Fruit fly (Drosophila melanogaster) whole organism, larva: ENCODE measurements around the gene CG3104.

Experiments used
- noc ChIP-seq: fragments of 200-800 bp; sonication (Bioruptor generic); optimal IDR thresholded peaks from 3 replicates; lab custom pipeline; 2019; ENCODE audit warnings: missing biosample characterization, mild to moderate bottlenecking, missing genetic modification characterization, moderate library complexity

Gene CG3104

DNA sequence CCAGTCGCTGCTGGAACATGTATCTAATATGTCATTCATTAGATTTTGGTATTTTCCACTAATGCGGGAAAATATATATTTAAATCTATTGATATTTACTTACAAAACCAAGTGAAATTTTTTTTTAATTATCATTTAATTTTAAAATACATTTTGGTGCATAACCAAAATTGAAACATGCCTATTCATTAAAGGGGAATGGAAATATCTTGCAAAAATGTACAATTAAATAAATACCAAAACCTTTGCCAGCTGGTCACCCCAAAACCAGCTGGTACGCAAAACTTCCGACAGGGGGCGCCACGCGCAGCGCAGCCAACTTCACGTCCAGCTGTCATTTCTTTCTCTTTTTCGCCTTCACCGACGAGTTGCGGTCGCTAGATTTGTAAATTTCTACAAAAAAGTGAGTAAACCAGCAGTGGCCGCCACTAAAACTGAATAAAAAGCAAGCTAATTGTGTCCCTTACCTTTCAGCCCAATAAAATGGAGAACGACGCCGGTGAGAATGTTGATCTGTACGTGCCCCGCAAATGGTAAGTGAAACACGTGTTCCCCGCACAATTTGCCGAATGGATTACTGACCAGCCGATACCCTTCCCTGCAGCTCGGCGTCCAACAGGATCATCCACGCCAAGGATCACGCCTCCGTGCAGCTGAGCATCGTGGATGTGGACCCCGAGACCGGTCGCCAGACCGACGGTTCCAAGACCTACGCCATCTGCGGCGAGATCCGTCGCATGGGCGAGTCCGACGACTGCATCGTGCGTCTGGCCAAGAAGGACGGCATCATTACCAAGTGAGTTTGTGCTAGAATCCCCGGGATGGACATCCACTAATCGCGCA is at the start of gene CG3104, which contains the start of gene RpS21:
Gene CG3104 (minus strand): TSS at position 6 of the 843 bp plus-strand sequence.
Gene RpS21 (plus strand): TSS at position 298 of the 843 bp plus-strand sequence.
- TF ChIP-seq noc = peak; percentile 42

DNA sequence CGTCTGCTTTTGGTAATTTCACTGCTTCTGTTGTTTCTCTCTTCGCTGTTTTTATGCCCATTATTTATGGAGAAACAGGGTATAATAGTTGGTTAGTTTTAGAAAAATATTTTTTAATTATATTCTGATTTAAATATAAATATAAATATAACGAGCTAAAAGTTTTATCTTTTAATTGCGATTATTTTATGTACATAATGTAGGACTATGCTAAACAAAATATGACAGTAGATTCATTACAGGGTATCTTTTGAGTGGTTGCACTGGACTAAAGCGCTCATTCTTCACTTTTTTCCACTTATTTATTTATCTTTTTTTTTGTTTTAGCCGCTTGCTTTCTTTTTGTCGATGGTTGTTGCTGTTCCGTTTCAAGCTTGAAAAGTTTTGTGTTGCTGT is 49.5 kb upstream of the CG3104 start:
- TF ChIP-seq noc = peak; percentile 87

DNA sequence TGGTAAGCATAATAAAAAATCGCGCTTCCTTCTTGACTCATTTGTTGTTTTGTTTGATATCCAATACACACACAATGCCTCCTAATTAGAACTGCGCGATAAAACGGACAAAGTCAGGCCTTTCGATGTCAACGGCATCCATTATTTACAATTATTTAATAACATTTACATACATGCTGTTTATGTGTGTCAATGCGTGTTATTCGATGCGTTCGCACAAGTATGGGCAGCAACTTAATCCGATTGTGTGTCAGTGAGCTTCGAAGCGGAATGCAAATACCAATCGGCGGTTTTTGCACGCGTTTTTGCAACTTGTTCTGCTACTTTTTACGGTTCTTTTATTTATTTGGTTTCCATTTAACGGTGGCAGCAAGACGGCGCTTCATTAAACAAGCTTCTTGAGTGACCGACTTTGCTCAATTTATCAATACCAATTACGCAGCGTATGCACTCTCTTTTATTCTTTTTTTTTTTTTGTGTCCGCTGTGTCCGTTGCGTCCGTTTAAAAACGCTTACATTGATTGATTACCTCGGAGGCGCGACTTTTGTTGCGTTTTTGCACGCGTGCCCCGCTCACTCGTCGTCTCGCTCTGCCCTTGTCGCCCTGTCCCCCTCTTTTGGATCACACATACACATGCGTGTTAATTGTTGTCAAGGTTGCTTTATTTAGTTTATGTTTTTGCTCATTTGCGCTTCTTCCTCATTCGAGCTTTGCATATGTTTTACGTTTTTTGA is 48.9 kb upstream of the CG3104 start:
- no peak for TF ChIP-seq noc

DNA sequence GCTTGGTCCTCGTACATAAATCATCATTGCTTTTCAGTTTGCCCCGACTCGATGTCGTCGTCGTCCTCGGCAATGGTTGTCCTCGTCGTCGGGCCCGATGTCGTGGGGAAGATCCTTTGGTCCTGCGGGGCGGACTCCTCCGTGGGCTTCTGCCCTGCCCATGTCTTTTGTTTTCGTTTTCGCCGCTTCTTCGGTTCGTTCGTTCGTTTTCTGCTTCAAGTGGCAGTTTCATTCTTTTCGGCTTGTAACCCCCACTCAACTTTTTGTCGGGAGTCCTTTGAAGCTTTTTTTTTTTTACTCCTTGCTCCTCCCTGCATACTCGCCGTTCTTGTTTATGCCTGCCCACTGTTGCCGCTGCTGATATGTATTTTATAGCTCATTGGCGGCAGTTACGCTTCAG is 48.1 kb upstream of the CG3104 start:
- TF ChIP-seq noc = no peak

DNA sequence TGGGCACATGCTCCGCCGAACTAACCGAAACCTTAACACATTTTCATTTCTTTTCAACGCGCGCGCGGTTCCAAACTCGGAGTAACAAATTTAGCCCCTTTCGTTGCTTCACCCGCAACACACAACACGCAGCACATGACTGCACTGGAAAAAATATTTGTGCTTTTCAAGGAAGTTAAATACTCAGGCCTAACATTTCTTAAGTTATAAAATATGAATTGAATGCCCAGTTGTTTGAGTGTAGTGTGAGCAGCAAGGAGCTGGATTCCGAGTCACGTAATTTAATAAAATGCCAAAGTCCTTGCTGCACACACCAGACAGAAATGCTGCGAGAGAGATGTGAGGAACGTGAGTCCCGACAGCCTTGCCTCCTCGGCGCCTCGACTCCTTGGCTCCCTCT is 45.9 kb upstream of the CG3104 start:
- no peak for TF ChIP-seq noc

DNA sequence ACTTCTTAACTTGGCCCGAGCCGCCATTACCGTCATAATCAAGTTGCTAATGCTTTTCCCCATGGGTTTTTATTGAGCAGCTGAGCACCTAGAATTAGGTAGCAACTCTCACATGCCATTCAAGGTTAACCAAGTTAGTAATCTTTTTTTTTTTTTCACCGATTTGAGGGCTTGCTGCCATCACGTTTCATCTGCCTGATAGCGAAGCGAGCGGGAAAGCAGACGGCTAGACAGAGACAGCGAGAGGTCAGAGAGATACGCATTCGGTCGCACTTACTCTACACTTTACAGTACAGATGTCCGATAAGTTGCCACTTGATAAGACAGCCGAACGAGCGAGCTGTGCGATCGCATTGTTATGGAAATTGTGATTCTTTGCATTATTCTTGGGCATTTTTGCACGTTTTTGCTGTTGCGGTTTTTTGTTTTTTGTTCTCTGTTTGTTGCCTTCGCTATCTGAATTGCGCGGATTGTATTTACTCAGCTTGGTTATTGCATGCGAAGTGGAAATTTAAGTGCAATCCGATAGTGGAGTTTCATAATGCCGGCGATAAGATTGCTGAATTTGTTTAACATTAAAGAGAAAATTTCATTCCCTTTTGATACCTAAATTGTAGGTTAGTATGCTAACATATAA is 44.9 kb upstream of the CG3104 start:
- peak; percentile 50 for TF ChIP-seq noc

DNA sequence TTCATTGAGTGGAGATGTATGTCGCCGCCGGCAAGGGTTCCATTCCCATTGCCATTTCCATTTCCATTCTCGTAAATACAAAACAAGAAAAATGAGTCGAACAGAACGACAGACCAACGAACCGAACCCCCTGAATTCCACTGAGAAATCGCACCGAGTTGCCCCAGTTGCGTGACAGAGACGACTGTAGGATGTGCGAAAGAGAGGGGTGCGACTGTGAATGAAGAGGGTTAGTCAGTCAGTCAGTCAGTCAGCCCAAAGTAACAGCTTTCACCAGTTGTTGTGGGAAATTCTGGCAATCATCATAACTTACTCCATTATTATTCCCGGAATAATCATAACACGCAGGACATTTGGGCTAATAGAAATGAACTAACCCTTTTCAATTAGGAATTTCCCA is 42.7 kb upstream of the CG3104 start:
- TF ChIP-seq noc = no peak

DNA sequence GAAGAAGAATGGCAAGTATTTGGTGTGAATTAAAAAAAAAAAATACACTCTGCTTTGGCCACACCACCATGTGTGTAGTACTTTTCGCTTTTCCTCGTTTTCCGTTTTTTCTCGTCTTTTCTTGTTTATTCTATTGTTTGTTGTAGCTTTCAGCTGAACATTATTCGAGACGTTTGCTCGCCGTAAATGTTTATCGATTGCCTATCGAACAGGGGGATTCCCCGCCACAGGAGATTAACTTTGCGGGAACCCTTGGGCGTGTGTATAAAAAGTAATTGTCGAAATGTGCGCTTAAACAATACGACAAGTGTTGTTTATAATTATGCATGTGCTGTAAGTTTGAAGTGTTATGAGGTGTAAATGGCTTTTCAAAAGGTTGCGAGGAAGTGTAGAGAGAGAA is 42.1 kb upstream of the CG3104 start:
- no peak for TF ChIP-seq noc

DNA sequence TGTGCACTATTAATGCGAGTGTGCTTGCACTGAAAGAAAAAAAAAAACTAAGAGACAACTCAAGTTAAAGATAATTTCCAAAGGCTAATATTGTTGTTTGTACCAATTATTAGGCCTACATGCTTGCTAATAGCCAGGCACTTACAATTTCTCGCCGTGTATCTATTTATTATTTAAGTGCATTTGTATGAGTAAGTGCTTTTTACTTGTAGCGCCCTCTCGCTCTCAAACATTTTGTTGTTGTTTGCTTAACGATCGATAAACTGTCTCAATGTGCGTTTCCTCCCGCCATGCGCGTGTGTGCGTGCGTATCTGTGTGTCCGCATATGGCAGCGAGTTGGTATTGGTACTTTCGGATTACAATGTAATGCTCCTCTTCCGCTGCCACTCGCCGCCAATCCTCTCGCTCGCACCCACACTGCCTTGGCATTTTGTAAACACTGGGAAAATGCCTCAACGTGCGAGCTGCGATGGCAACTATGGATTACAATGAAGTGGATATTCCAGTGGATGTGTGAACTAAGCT is 41.5 kb upstream of the CG3104 start:
- no peak for TF ChIP-seq noc

DNA sequence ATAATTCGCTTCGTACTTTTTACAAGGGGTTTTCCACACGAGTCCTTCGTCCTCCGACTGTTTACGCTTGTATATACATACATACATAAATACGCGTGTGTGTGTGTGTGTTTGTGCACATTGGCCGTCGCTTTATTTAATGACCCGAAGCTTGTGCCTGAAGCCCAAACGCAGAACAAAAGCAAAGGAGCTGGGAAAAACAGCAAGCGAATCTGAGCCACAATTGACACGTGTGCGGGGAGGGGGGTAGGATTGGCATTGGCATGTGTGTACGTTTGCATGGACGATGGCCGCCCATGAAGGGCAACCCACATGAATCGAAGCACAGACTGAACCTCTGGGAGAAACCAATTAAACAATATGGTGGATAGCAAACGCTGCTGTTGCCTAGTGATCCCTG is 38.8 kb upstream of the CG3104 start:
- no peak for TF ChIP-seq noc

DNA sequence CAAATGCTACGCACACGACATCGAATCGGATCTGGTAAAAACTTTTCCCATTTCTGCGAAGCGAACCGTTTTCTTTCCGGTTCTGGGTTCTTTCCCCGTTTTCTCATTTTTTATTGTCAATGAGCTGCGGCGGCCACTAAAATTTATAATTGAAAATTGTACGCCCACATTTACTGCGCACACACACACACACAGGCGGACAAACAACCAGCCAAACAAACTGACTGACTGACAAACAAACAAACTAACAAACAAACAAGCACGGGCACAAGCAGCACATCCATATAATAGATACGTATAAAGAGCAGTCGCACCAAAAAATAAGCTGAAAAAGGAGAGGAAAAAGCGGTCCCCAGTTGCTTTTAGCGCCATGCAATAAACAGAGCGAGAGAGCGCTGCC is 35.6 kb upstream of the CG3104 start:
- no peak for TF ChIP-seq noc

DNA sequence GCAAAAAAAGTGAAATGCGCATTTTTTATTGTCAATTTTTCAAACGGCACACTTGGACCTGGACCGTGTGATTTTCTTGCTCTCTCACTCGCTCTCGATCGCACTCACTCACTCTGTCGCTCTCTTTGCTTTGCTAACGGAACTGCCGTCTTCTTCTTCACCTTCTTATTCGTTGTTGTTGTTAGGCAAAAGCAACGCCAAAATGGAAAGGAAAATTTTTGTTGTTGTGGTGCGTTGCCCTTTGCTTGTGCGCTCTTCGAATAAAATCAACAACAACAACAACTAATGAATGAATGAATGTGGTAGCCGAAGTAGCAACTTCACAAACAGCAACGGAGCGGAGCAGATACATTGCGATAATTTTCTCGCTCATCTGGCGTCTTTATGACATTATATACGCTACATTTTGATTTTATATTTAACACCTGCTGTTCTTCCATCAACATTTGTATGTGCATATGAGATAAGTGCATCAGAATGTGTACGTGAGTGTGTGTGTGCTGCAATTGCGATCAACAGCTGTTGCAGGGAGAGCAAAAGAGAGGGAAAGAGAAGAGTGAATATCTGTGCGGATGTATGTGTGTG is 33.4 kb upstream of the CG3104 start:
- peak; percentile 10 for TF ChIP-seq noc

DNA sequence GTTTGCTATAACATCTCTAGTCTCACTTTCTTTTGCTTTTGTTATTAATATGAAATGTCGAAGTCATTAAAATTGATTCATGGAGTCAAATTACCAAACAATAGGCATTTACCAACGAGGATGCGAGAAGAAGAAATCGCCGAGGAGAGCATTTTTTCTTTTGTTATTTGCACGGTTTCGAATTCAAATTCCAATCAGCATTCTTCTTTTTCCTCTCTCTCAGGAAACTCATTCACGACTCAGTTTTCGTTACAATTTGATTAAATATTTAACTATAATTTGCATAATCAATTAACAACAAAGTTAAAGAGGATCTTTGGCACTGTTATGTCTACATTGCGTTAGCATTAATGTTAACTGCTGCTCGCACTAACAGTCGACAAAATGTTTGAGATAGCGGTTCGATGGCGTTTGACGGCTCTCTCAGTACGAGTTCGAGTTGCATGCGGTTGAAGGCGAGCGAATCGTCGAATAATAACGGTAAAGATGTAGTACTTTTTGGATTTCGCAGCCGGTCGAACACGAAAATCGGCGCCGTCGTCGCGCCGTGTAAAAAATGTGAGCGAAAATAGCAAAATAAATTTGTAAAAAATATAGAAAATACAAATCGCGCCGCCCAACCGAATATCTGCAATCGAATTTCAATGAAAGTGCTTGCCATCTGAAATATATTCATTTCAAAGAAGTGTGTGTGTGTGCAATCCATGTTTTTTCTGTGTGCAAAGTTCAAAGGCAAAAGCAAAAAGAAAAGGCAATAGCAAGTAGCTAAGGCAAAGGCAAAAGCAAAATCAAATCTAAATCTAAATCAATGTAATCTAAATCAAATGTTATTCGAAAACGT is 32.4 kb upstream of the CG3104 start:
- TF ChIP-seq noc = no peak

DNA sequence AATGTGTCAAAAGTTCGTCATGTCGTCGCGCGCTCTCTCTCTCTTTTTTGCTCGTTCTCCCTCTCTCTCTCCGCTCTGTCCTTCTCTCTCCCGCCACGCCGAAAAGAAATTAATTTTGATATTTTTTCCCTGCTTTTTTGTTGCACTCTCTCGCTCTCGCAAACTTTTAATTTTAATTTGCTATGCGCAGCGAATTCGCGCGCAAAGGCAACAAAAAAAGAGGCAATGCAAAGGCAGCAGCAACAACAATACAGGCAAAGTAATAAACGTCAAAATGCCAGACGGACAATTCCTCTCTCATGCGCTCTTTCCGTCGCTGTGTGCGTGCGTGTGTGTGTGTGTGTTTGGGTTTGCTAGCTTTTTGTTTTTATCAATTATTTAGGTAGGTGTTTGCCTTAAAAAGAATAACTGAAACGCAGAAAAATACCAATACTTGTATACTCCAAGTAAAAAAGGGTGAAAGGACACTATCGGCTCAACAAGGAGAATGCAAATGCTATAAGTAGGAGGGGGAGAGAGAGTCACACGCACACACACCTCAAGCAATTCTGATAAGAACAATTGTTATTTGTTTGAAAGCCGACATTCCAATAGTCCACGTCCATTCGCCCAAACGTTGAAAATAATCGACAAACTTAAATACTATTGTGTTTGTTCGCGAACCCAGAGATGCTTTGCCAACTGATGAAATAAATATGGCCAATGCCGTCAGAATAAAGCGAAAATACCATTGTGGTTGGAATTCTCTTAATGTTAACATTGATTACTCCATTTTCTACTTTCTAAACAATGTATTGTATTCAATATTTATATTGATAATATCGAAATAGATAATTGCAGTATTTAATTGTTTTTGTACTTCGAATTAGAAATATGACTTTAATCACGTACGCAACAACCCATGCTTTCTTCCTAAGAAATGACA is 31.3 kb upstream of the CG3104 start:
- TF ChIP-seq noc = no peak

DNA sequence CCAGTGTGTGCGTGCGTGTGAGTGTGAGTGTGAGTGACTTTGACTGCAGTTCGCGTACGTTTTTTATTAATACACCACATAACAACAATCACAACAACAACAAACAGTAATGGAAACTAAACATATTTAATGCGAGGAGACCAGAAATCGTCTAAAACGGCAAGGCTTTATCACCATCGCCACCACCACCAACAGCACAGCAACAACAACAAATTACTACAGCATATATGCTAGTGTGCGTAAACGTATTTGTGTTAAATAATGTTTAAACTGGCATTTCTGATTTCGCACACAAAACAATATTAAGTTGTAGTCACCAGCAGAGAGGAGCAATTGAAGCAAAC is 30.6 kb upstream of the CG3104 start:
- TF ChIP-seq noc = no peak
